Worm (Caenorhabditis elegans) whole organism, early embryonic: ENCODE measurements around the gene F28H7.3.

Experiments
- B0310.2 ChIP-seq: sonication (generic microtip); optimal IDR thresholded peaks from 2 replicates; lab custom pipeline; 2016; ENCODE audit warnings: mild to moderate bottlenecking, missing genetic modification characterization, missing compliant biosample characterization
- aly-1 ChIP-seq: sonication (generic microtip); optimal IDR thresholded peaks from 2 replicates; lab custom pipeline; 2016; ENCODE audit warnings: missing genetic modification characterization, missing compliant biosample characterization
- ama-1 ChIP-seq: fragments of 150-350 bp; optimal IDR thresholded peaks from 2 replicates; lab custom pipeline; 2014
- ceh-36 ChIP-seq: sonication (generic microtip); optimal IDR thresholded peaks from 2 replicates; lab custom pipeline; 2016; ENCODE audit warnings: missing genetic modification characterization, inconsistent platforms, missing compliant biosample characterization
- hmbx-1 ChIP-seq: sonication (generic microtip); optimal IDR thresholded peaks from 2 replicates; lab custom pipeline; 2016; ENCODE audit warnings: mild to moderate bottlenecking, missing genetic modification characterization, missing compliant biosample characterization
- hnd-1 ChIP-seq: sonication (generic microtip); optimal IDR thresholded peaks from 2 replicates; lab custom pipeline; 2016; ENCODE audit warnings: missing genetic modification characterization, missing compliant biosample characterization
- scrt-1 ChIP-seq: fragments of 200-800 bp; sonication (Bioruptor generic); IDR thresholded peaks from 2 replicates; pipeline ENCODE4 v1.3.6; 2022; ENCODE audit warnings: missing genetic modification characterization, missing compliant biosample characterization
- sea-1 ChIP-seq: fragments of 200-800 bp; sonication (Bioruptor generic); conservative IDR thresholded peaks from 2 replicates; pipeline ENCODE4 v1.3.6; 2022; ENCODE audit warnings: missing genetic modification characterization, missing compliant biosample characterization
- tra-4 ChIP-seq: sonication (generic microtip); optimal IDR thresholded peaks from 2 replicates; lab custom pipeline; 2017; ENCODE audit warnings: missing genetic modification characterization, missing compliant biosample characterization

- TF ChIP-seq tra-4 (tag; lab: Kevin White, UChicago) = no peak
- TF ChIP-seq ama-1 (lab: Kevin White, UChicago) = no peak
- no peak for TF ChIP-seq aly-1 (tag; lab: Kevin White, UChicago)
- TF ChIP-seq ceh-36 = no peak
- TF ChIP-seq hmbx-1 = no peak
- TF ChIP-seq hnd-1 (tag; lab: Kevin White, UChicago) = no peak
- TF ChIP-seq B0310.2 (tag; lab: Kevin White, UChicago) = no peak
- no peak for TF ChIP-seq scrt-1 (GFP tag; lab: Robert Waterston, UW)
- no peak for TF ChIP-seq sea-1 (GFP tag; lab: Robert Waterston, UW)
Measured at ce11 chrV:10709385-10709784, 41.2 kb downstream of the F28H7.3 start.
